Worm (Caenorhabditis elegans) whole organism, L4 larva: ENCODE results near the gene eif-2A.

ENCODE experiments used
- D1046.2 ChIP-seq: fragments of 200-800 bp; sonication (Bioruptor generic); IDR thresholded peaks from 2 replicates; pipeline ENCODE4 v1.3.6; 2022; ENCODE audit warnings: missing genetic modification characterization, missing compliant biosample characterization
- F10B5.3 ChIP-seq: sonication (generic microtip); optimal IDR thresholded peaks from 2 replicates; lab custom pipeline; 2016; ENCODE audit warnings: mild to moderate bottlenecking, missing genetic modification characterization, missing compliant biosample characterization
- F26F4.8 ChIP-seq: fragments of 200-800 bp; sonication (Bioruptor generic); conservative IDR thresholded peaks from 2 replicates; pipeline ENCODE4 v1.3.6; 2022; ENCODE audit warnings: missing genetic modification characterization, missing compliant biosample characterization
- F37D6.2 ChIP-seq: sonication (generic microtip); optimal IDR thresholded peaks from 2 replicates; lab custom pipeline; 2016; ENCODE audit warnings: mild to moderate bottlenecking, missing genetic modification characterization, missing compliant biosample characterization
- F44E2.7 ChIP-seq: fragments of 200-800 bp; sonication (Bioruptor generic); IDR thresholded peaks from 2 replicates; pipeline ENCODE4 v2.1.2; 2022; ENCODE audit warnings: missing genetic modification characterization, missing compliant biosample characterization
- F49E8.2 ChIP-seq: sonication (generic microtip); optimal IDR thresholded peaks from 2 replicates; lab custom pipeline; 2016; ENCODE audit warnings: missing compliant biosample characterization, mild to moderate bottlenecking, missing genetic modification characterization, borderline replicate concordance
- Y105C5A.15 ChIP-seq: fragments of 200-800 bp; sonication (Bioruptor generic); IDR thresholded peaks from 2 replicates; pipeline ENCODE4 v1.3.6; 2022; ENCODE audit warnings: missing genetic modification characterization, missing compliant biosample characterization
- Y75B8A.6 ChIP-seq: fragments of 200-800 bp; sonication (Bioruptor generic); IDR thresholded peaks from 2 replicates; pipeline ENCODE4 v1.3.6; 2022; ENCODE audit warnings: missing genetic modification reagents, missing genetic modification characterization, missing compliant biosample characterization
- ZK337.2 ChIP-seq: fragments of 200-800 bp; sonication (Bioruptor generic); IDR thresholded peaks from 2 replicates; pipeline ENCODE4 v1.3.6; 2022; ENCODE audit warnings: missing genetic modification reagents, missing genetic modification characterization, missing compliant biosample characterization
- aha-1 ChIP-seq: fragments of 150-350 bp; peaks from one replicate; lab custom pipeline; 2014; ENCODE audit warnings: missing biosample characterization, missing genetic modification characterization
- attf-4 ChIP-seq: sonication (generic microtip); optimal IDR thresholded peaks from 3 replicates; lab custom pipeline; 2017; ENCODE audit warnings: missing biosample characterization, missing genetic modification characterization
- ceh-20 ChIP-seq: fragments of 200-800 bp; sonication (Bioruptor generic); IDR thresholded peaks from 2 replicates; pipeline ENCODE4 v1.3.6; 2022; ENCODE audit warnings: missing genetic modification reagents, missing genetic modification characterization, missing compliant biosample characterization
- ceh-28 ChIP-seq: fragments of 150-350 bp; optimal IDR thresholded peaks from 2 replicates; lab custom pipeline; 2014; ENCODE audit warnings: missing biosample characterization, missing genetic modification reagents, missing genetic modification characterization
- cey-2 ChIP-seq: sonication (generic microtip); optimal IDR thresholded peaks from 3 replicates; lab custom pipeline; 2017; ENCODE audit warnings: missing genetic modification characterization, mild to moderate bottlenecking, missing compliant biosample characterization, antibody characterized with exemption, borderline replicate concordance; ENCODE audit not compliant: insufficient read depth
- daf-12 ChIP-seq: fragments of 150-350 bp; optimal IDR thresholded peaks from 2 replicates; lab custom pipeline; 2014; ENCODE audit warnings: missing biosample characterization, missing genetic modification reagents, missing genetic modification characterization
- daf-16 ChIP-seq, 3 experiments: sonication (generic microtip); optimal IDR thresholded peaks; 2 replicates each; lab custom pipeline; 2016 to 2017; ENCODE audit warnings: missing genetic modification characterization in 3 of 3, missing genetic modification reagents in 3 of 3, mild to moderate bottlenecking in 2 of 3, missing compliant biosample characterization in 2 of 3, missing biosample characterization in 1 of 3, moderate library complexity in 1 of 3
- daf-8 ChIP-seq: fragments of 200-800 bp; sonication (Bioruptor generic); IDR thresholded peaks from 2 replicates; pipeline ENCODE4 v1.3.6; 2022; ENCODE audit warnings: missing genetic modification characterization, missing compliant biosample characterization
- dmd-9 ChIP-seq: fragments of 200-800 bp; sonication (Bioruptor generic); IDR thresholded peaks from 2 replicates; pipeline ENCODE4 v1.3.6; 2022; ENCODE audit warnings: missing genetic modification reagents, missing genetic modification characterization, missing compliant biosample characterization
- dpl-1 ChIP-seq: fragments of 150-350 bp; optimal IDR thresholded peaks from 2 replicates; lab custom pipeline; 2014; ENCODE audit warnings: missing biosample characterization, missing genetic modification reagents, missing genetic modification characterization
- duxl-1 ChIP-seq: sonication (generic microtip); optimal IDR thresholded peaks from 2 replicates; lab custom pipeline; 2016; ENCODE audit warnings: mild to moderate bottlenecking, missing genetic modification characterization, moderate library complexity, missing compliant biosample characterization; ENCODE audit not compliant: poor library complexity
- egl-43 ChIP-seq: fragments of 200-800 bp; sonication (Bioruptor generic); IDR thresholded peaks from 2 replicates; pipeline ENCODE4 v1.3.6; 2022; ENCODE audit warnings: missing genetic modification reagents, missing genetic modification characterization, missing compliant biosample characterization
- fos-1 ChIP-seq: fragments of 150-350 bp; optimal IDR thresholded peaks from 2 replicates; lab custom pipeline; 2014; ENCODE audit warnings: missing biosample characterization, missing genetic modification characterization
- gei-8 ChIP-seq: fragments of 200-800 bp; sonication (Bioruptor generic); optimal IDR thresholded peaks from 2 replicates; lab custom pipeline; 2018; ENCODE audit warnings: mild to moderate bottlenecking, missing genetic modification characterization, missing compliant biosample characterization
- hlh-11 ChIP-seq: fragments of 200-800 bp; sonication (Bioruptor generic); optimal IDR thresholded peaks from 2 replicates; lab custom pipeline; 2018; ENCODE audit warnings: mild to moderate bottlenecking, missing genetic modification characterization, missing compliant biosample characterization
- jun-1 ChIP-seq: fragments of 150-350 bp; optimal IDR thresholded peaks from 2 replicates; lab custom pipeline; 2014; ENCODE audit warnings: missing biosample characterization, missing genetic modification reagents, missing genetic modification characterization
- lin-15B ChIP-seq: fragments of 150-350 bp; sonication (generic microtip); optimal IDR thresholded peaks from 3 replicates; lab custom pipeline; 2014; ENCODE audit warnings: missing biosample characterization, missing genetic modification characterization
- lin-29 ChIP-seq: fragments of 200-800 bp; sonication (Bioruptor generic); IDR thresholded peaks from 2 replicates; pipeline ENCODE4 v1.3.6; 2022; ENCODE audit warnings: missing genetic modification reagents, missing genetic modification characterization, missing compliant biosample characterization
- lin-38 ChIP-seq: fragments of 200-800 bp; sonication (Bioruptor generic); IDR thresholded peaks from 2 replicates; pipeline ENCODE4 v1.3.6; 2022; ENCODE audit warnings: missing genetic modification reagents, missing genetic modification characterization, missing compliant biosample characterization
- lsy-2 ChIP-seq, 2 experiments: fragments of 150-350 bp in 1 of 2; sonication (generic microtip) in 1 of 2; optimal IDR thresholded peaks; 2 replicates each; lab custom pipeline; 2014 to 2017; ENCODE audit warnings: missing biosample characterization in 2 of 2, missing genetic modification characterization in 2 of 2
- madf-5 ChIP-seq, 2 experiments: fragments of 200-800 bp; sonication (Bioruptor generic); IDR thresholded peaks; 2 replicates each; pipeline ENCODE4 v1.3.6; 2022; ENCODE audit warnings: missing compliant biosample characterization in 2 of 2, missing genetic modification characterization in 2 of 2
- madf-9 ChIP-seq: fragments of 200-800 bp; sonication (Bioruptor generic); conservative IDR thresholded peaks from 2 replicates; pipeline ENCODE4 v1.3.6; 2022; ENCODE audit warnings: missing genetic modification reagents, missing genetic modification characterization, missing compliant biosample characterization
- mdt-29 ChIP-seq: fragments of 200-800 bp; sonication (Bioruptor generic); IDR thresholded peaks from 2 replicates; pipeline ENCODE4 v1.3.6; 2022; ENCODE audit warnings: missing genetic modification reagents, missing genetic modification characterization, missing compliant biosample characterization
- mes-2 ChIP-seq: sonication (generic microtip); optimal IDR thresholded peaks from 2 replicates; lab custom pipeline; 2016; ENCODE audit warnings: missing genotype, mild to moderate bottlenecking, missing genetic modification characterization, missing compliant biosample characterization; ENCODE audit not compliant: poor library complexity, severe bottlenecking
- nhr-25 ChIP-seq: sonication (generic microtip); optimal IDR thresholded peaks from 2 replicates; lab custom pipeline; 2017; ENCODE audit warnings: missing genetic modification characterization, mild to moderate bottlenecking, missing compliant biosample characterization, antibody characterized with exemption, moderate library complexity, borderline replicate concordance; ENCODE audit not compliant: insufficient read depth
- nhr-28 ChIP-seq: fragments of 150-350 bp; optimal IDR thresholded peaks from 2 replicates; lab custom pipeline; 2014; ENCODE audit warnings: missing biosample characterization, missing genetic modification characterization
- nhr-48 ChIP-seq: sonication (generic microtip); optimal IDR thresholded peaks from 2 replicates; lab custom pipeline; 2016; ENCODE audit warnings: mild to moderate bottlenecking, missing genetic modification characterization, missing compliant biosample characterization
- nhr-6 ChIP-seq: fragments of 150-350 bp; optimal IDR thresholded peaks from 2 replicates; lab custom pipeline; 2014; ENCODE audit warnings: missing biosample characterization, missing genetic modification characterization
- php-3 ChIP-seq: fragments of 200-800 bp; sonication (Bioruptor generic); IDR thresholded peaks from 2 replicates; pipeline ENCODE4 v1.3.6; 2022; ENCODE audit warnings: missing genetic modification reagents, missing genetic modification characterization, missing compliant biosample characterization
- pqm-1 ChIP-seq: sonication (generic microtip); optimal IDR thresholded peaks from 2 replicates; lab custom pipeline; 2017; ENCODE audit warnings: missing biosample characterization, missing genetic modification characterization
- rbr-2 ChIP-seq: sonication (generic microtip); optimal IDR thresholded peaks from 2 replicates; lab custom pipeline; 2016; ENCODE audit warnings: missing genotype, missing genetic modification characterization, missing compliant biosample characterization
- skn-1 ChIP-seq: fragments of 150-350 bp; optimal IDR thresholded peaks from 2 replicates; lab custom pipeline; 2014; ENCODE audit warnings: missing biosample characterization, missing genetic modification characterization
- snpc-4 ChIP-seq: fragments of 150-350 bp; optimal IDR thresholded peaks from 2 replicates; lab custom pipeline; 2014; ENCODE audit warnings: missing biosample characterization, missing genetic modification characterization
- tra-1 ChIP-seq: fragments of 200-800 bp; sonication (Bioruptor generic); IDR thresholded peaks from 2 replicates; pipeline ENCODE4 v1.3.6; 2022; ENCODE audit warnings: missing genetic modification reagents, missing genetic modification characterization, missing compliant biosample characterization
- unc-130 ChIP-seq: sonication (generic microtip); optimal IDR thresholded peaks from 2 replicates; lab custom pipeline; 2016; ENCODE audit warnings: missing genetic modification reagents, missing genetic modification characterization, missing compliant biosample characterization
- zfp-3 ChIP-seq: fragments of 200-800 bp; sonication (Bioruptor generic); conservative IDR thresholded peaks from 2 replicates; pipeline ENCODE4 v1.3.6; 2022; ENCODE audit warnings: missing genetic modification reagents, missing genetic modification characterization, missing compliant biosample characterization
- zip-2 ChIP-seq: fragments of 150-350 bp; optimal IDR thresholded peaks from 2 replicates; lab custom pipeline; 2014; ENCODE audit warnings: missing biosample characterization, missing genetic modification characterization
- ztf-7 ChIP-seq: fragments of 150-350 bp; optimal IDR thresholded peaks from 2 replicates; lab custom pipeline; 2014; ENCODE audit warnings: missing biosample characterization, missing genetic modification characterization

Gene eif-2A

DNA sequence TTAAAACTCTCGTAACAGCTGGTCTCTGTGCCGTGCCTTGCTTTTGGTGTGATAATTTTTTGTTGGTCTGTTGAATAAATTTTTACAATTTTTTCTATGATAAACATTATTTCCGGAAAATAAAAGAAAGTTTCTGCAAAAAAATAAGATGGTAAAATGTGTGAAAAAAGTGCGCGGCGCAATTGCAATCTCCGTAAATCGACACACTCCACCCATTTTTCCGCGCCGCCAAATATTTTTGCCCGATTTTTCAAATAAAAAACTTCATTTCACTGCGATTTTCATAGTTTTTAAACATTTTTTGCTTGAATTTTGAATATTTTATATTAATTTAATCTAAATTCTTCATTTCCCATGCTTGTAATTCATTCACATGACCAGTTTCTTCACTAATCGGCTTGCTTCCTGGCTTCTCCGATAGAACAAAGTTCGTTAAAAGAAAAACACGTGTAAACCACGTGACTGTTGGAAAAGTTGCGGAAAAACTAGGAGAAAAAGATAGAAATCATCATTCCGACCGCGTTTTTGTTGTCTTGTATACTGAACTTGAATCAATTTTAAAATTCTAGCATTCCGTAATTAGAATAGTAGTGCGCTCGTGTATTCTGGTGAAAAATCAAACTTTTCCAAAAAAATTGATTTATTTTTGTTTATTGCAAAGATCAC, 28.4 kb upstream of the eif-2A start (continued):
- TF ChIP-seq duxl-1 (tag; lab: Kevin White, UChicago) (peak; percentile 59), ceh-28 (tag; lab: Kevin White, UChicago) (no peak)

DNA sequence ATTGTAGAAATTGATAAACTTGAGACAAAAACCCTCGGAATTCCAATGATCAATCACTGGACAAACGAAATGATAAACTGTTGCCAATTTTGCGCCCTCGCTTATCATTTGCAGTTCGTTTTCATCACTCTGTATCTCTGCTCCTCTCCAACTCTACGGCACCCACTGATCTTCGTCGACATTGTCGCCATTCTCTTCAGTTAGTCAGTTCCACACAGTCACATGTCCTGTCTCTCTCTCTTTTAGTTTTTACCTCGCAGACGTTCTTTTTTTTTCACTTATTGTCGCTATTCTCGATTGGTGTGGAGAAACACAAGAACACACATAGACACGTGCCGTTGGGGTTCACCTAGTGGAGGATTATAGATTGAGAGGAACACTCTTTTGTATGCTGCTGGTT, 27.6 kb upstream of the eif-2A start:
- peak; percentile 39 for TF ChIP-seq dpl-1 (GFP tag; lab: Kevin White, UChicago)
- TF ChIP-seq madf-9 (GFP tag; lab: Robert Waterston, UW) = 0 out of 2 replicates have a peak, but pooled peaks have one; percentile 31
- TF ChIP-seq hlh-11 (tag; lab: Kevin White, UChicago) = peak; percentile 96
- no peak for TF ChIP-seq fos-1 (tag; lab: Kevin White, UChicago)
- TF ChIP-seq nhr-25 (tag; lab: Kevin White, UChicago) = peak; percentile 78
- no peak for TF ChIP-seq daf-16 (GFP tag; optimal IDR thresholded peaks at IDR 0.05; lab: Kevin White, UChicago)
- peak; percentile 79 for TF ChIP-seq daf-16 (tag; optimal IDR thresholded peaks at IDR 0.05; lab: Kevin White, UChicago)
- TF ChIP-seq lin-38 = peak; percentile 25
- peak; percentile 78 for TF ChIP-seq ceh-20 (GFP tag; lab: Robert Waterston, UW)
- TF ChIP-seq daf-12 (tag; lab: Kevin White, UChicago) = no peak
- no peak for TF ChIP-seq rbr-2
- peak; percentile 97 for TF ChIP-seq aha-1 (tag; lab: Kevin White, UChicago)
- TF ChIP-seq snpc-4 (tag; lab: Kevin White, UChicago) = no peak
- no peak for TF ChIP-seq unc-130 (GFP tag; lab: Kevin White, UChicago)
- TF ChIP-seq F10B5.3 (tag; lab: Kevin White, UChicago) = no peak
- peak; percentile 52; the same call in 1 of the 2 replicates for TF ChIP-seq lin-29
- no peak for TF ChIP-seq skn-1 (tag; lab: Kevin White, UChicago)
- no peak for TF ChIP-seq zip-2 (tag; lab: Kevin White, UChicago)
- TF ChIP-seq ztf-7 = no peak
- peak; percentile 91 for TF ChIP-seq nhr-48
- peak; percentile 54 for TF ChIP-seq gei-8
- no peak for TF ChIP-seq mdt-29 (GFP tag; lab: Robert Waterston, UW)
- peak; percentile 74 for TF ChIP-seq tra-1 (GFP tag; lab: Robert Waterston, UW)
- no peak for TF ChIP-seq F44E2.7 (GFP tag; lab: Robert Waterston, UW)
- no peak for TF ChIP-seq php-3 (GFP tag; lab: Robert Waterston, UW)
- TF ChIP-seq dmd-9 (GFP tag; lab: Robert Waterston, UW) = no peak
- no peak for TF ChIP-seq F37D6.2
- TF ChIP-seq lin-15B (tag; lab: Kevin White, UChicago) = no peak
- TF ChIP-seq nhr-28 (tag; lab: Kevin White, UChicago) = peak; percentile 88
- no peak for TF ChIP-seq attf-4
- no peak for TF ChIP-seq F49E8.2 (tag; lab: Kevin White, UChicago)
- 0 out of 2 replicates have a peak, but pooled peaks have one; percentile 15 for TF ChIP-seq zfp-3 (GFP tag; lab: Robert Waterston, UW)
- peak in 1 of 2 experiments; percentile 75 for TF ChIP-seq lsy-2 (tag; optimal IDR thresholded peaks at IDR 0.05; lab: Kevin White, UChicago)
- peak; percentile 63 for TF ChIP-seq mes-2 (tag; lab: Kevin White, UChicago)
- TF ChIP-seq Y105C5A.15 = no peak
- TF ChIP-seq F26F4.8 (GFP tag; lab: Robert Waterston, UW) = no peak
- 0 out of 2 replicates have a peak, but pooled peaks have one; percentile 34 for TF ChIP-seq Y75B8A.6 (GFP tag; lab: Robert Waterston, UW)
- no peak for TF ChIP-seq daf-8 (GFP tag; lab: Robert Waterston, UW)
- peak; percentile 77 for TF ChIP-seq pqm-1
- no peak for TF ChIP-seq egl-43 (GFP tag; lab: Robert Waterston, UW)
- no peak for TF ChIP-seq D1046.2 (GFP tag; lab: Robert Waterston, UW)
- TF ChIP-seq cey-2 (tag; lab: Kevin White, UChicago) = peak; percentile 85
- no peak for TF ChIP-seq ZK337.2 (GFP tag; lab: Robert Waterston, UW)
- TF ChIP-seq madf-5 (GFP tag; IDR thresholded peaks at IDR 0.05; lab: Robert Waterston, UW) = no peak
- no peak for TF ChIP-seq jun-1 (tag; lab: Kevin White, UChicago)
- no peak for TF ChIP-seq nhr-6 (tag; lab: Kevin White, UChicago)
